Worm (Caenorhabditis elegans) whole organism, midembryonic: ENCODE results near the gene acd-4.

Experiments used
- flt-1 ChIP-seq: fragments of 200-800 bp; sonication (Bioruptor generic); IDR thresholded peaks from 2 replicates; pipeline ENCODE4 v1.3.6; 2022; ENCODE audit warnings: missing genetic modification characterization, missing compliant biosample characterization
- ref-1 ChIP-seq: fragments of 200-800 bp; sonication (Bioruptor generic); conservative IDR thresholded peaks from 2 replicates; pipeline ENCODE4 v1.3.6; 2022; ENCODE audit warnings: missing genetic modification reagents, missing genetic modification characterization, missing compliant biosample characterization
- ztf-29 ChIP-seq: fragments of 200-800 bp; sonication (Bioruptor generic); IDR thresholded peaks from 2 replicates; pipeline ENCODE4 v1.3.6; 2022; ENCODE audit warnings: missing genetic modification reagents, missing genetic modification characterization, missing compliant biosample characterization

DNA sequence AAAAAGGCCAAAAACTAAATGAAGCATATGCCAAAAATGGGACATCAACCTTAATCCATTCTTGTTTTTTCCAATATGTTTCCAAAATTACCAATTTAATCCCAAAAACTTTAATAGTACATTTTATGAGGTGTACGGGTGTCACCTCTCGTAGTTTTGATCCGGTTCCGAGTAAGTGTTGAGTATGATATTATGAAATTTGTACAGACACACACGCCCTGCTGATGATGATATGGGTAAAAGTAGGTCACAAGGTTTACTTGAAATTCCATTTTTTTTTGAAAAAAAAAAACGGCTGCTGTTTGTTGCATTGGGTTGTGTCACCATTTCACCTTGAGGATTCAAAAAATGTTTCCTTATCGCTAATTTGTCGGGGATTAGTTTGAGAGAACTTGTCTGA, 19.9 kb downstream of the acd-4 start:
- no peak for TF ChIP-seq ref-1 (GFP tag; lab: Robert Waterston, UW)
- no peak for TF ChIP-seq flt-1 (GFP tag; lab: Robert Waterston, UW)
- no peak for TF ChIP-seq ztf-29 (GFP tag; lab: Robert Waterston, UW)
